Worm (Caenorhabditis elegans) whole organism, young adult: ENCODE data around the gene nsph-4.1.
"Not testable (repeated sequence)": the region's sequence is repeated elsewhere in the genome, so short reads cannot be mapped to it uniquely, and the experiment has no call there.

ENCODE experiments used
- B0035.1 ChIP-seq: sonication (generic microtip); optimal IDR thresholded peaks from 2 replicates; lab custom pipeline; 2016; ENCODE audit warnings: missing genetic modification characterization, mild to moderate bottlenecking, missing compliant biosample characterization, missing genotype, missing genetic modification reagents
- B0336.3 ChIP-seq: fragments of 200-800 bp; sonication (Bioruptor generic); IDR thresholded peaks from 2 replicates; pipeline ENCODE4 v1.3.6; 2022; ENCODE audit warnings: missing genetic modification characterization, missing compliant biosample characterization
- C06A6.2 ChIP-seq: fragments of 200-800 bp; sonication (Bioruptor generic); conservative IDR thresholded peaks from 2 replicates; pipeline ENCODE4 v1.3.6; 2022; ENCODE audit warnings: missing genetic modification characterization, missing compliant biosample characterization
- C17E4.6 ChIP-seq: fragments of 200-800 bp; sonication (Bioruptor generic); IDR thresholded peaks from 2 replicates; pipeline ENCODE4 v1.3.6; 2022; ENCODE audit warnings: missing genetic modification reagents, missing genetic modification characterization, missing compliant biosample characterization
- F33H1.4 ChIP-seq: fragments of 200-800 bp; sonication (Bioruptor generic); IDR thresholded peaks from 2 replicates; pipeline ENCODE4 v1.3.6; 2022; ENCODE audit warnings: missing genetic modification reagents, missing genetic modification characterization, missing compliant biosample characterization
- Y56A3A.18 ChIP-seq: fragments of 200-800 bp; sonication (Bioruptor generic); IDR thresholded peaks from 2 replicates; pipeline ENCODE4 v1.3.6; 2022; ENCODE audit warnings: missing genetic modification reagents, missing genetic modification characterization, missing compliant biosample characterization
- Y67H2A.10 ChIP-seq: fragments of 200-800 bp; sonication (Bioruptor generic); conservative IDR thresholded peaks from 2 replicates; pipeline ENCODE4 v1.3.6; 2022; ENCODE audit warnings: missing genetic modification reagents, missing genetic modification characterization, missing compliant biosample characterization
- Y95B8A.8 ChIP-seq: fragments of 200-800 bp; sonication (Bioruptor generic); IDR thresholded peaks from 2 replicates; pipeline ENCODE4 v1.3.6; 2022; ENCODE audit warnings: missing genetic modification reagents, missing genetic modification characterization, missing compliant biosample characterization
- aptf-2 ChIP-seq: fragments of 200-800 bp; sonication (Bioruptor generic); conservative IDR thresholded peaks from 2 replicates; pipeline ENCODE4 v1.3.6; 2022; ENCODE audit warnings: missing genetic modification reagents, missing genetic modification characterization, missing compliant biosample characterization
- bed-2 ChIP-seq: fragments of 200-800 bp; sonication (Bioruptor generic); IDR thresholded peaks from 2 replicates; pipeline ENCODE4 v1.3.6; 2022; ENCODE audit warnings: missing genetic modification reagents, missing genetic modification characterization, missing compliant biosample characterization
- ceh-58 ChIP-seq: fragments of 200-800 bp; sonication (Bioruptor generic); IDR thresholded peaks from 2 replicates; pipeline ENCODE4 v1.3.6; 2022; ENCODE audit warnings: missing genetic modification characterization, missing compliant biosample characterization
- dox-1 ChIP-seq: fragments of 200-800 bp; sonication (Bioruptor generic); IDR thresholded peaks from 2 replicates; pipeline ENCODE4 v1.3.6; 2022; ENCODE audit warnings: missing genetic modification reagents, missing genetic modification characterization, missing compliant biosample characterization
- dpl-1 ChIP-seq: fragments of 150-350 bp; optimal IDR thresholded peaks from 2 replicates; lab custom pipeline; 2014; ENCODE audit warnings: missing biosample characterization, missing genetic modification reagents, missing genetic modification characterization
- egrh-3 ChIP-seq: fragments of 200-800 bp; sonication (Bioruptor generic); IDR thresholded peaks from 2 replicates; pipeline ENCODE4 v1.3.6; 2022; ENCODE audit warnings: missing genetic modification reagents, missing genetic modification characterization, missing compliant biosample characterization
- him-1 ChIP-seq: sonication (generic microtip); optimal IDR thresholded peaks from 2 replicates; lab custom pipeline; 2016; ENCODE audit warnings: missing genotype, missing genetic modification reagents, missing genetic modification characterization, missing compliant biosample characterization
- hsf-1 ChIP-seq: fragments of 200-800 bp; sonication (Bioruptor generic); IDR thresholded peaks from 2 replicates; pipeline ENCODE4 v1.3.6; 2022; ENCODE audit warnings: missing genetic modification reagents, missing genetic modification characterization, missing compliant biosample characterization
- let-526 ChIP-seq: fragments of 200-800 bp; sonication (Bioruptor generic); IDR thresholded peaks from 2 replicates; pipeline ENCODE4 v1.3.6; 2022; ENCODE audit warnings: missing genetic modification reagents, missing genetic modification characterization, missing compliant biosample characterization
- lin-54 ChIP-seq: fragments of 200-800 bp; sonication (Bioruptor generic); optimal IDR thresholded peaks from 2 replicates; lab custom pipeline; 2018; ENCODE audit warnings: mild to moderate bottlenecking, missing genetic modification characterization, missing compliant biosample characterization
- lir-1 ChIP-seq: fragments of 200-800 bp; sonication (Bioruptor generic); conservative IDR thresholded peaks from 2 replicates; pipeline ENCODE4 v1.3.6; 2022; ENCODE audit warnings: missing genetic modification reagents, missing genetic modification characterization, missing compliant biosample characterization
- lsl-1 ChIP-seq: fragments of 200-800 bp; sonication (Bioruptor generic); optimal IDR thresholded peaks from 2 replicates; lab custom pipeline; 2018; ENCODE audit warnings: mild to moderate bottlenecking, missing genetic modification characterization, moderate library complexity, missing compliant biosample characterization
- madf-10 ChIP-seq: sonication (generic microtip); optimal IDR thresholded peaks from 2 replicates; lab custom pipeline; 2016; ENCODE audit warnings: mild to moderate bottlenecking, missing genetic modification characterization, missing compliant biosample characterization
- madf-8 ChIP-seq: fragments of 200-800 bp; sonication (Bioruptor generic); conservative IDR thresholded peaks from 2 replicates; pipeline ENCODE4 v1.3.6; 2022; ENCODE audit warnings: missing genetic modification reagents, missing genetic modification characterization, missing compliant biosample characterization
- mes-4 ChIP-seq: sonication (generic microtip); optimal IDR thresholded peaks from 2 replicates; lab custom pipeline; 2016; ENCODE audit warnings: missing genotype, missing genetic modification characterization, missing compliant biosample characterization
- mxl-1 ChIP-seq: sonication (generic microtip); optimal IDR thresholded peaks from 2 replicates; lab custom pipeline; 2016; ENCODE audit warnings: missing genetic modification characterization, missing compliant biosample characterization
- nfyb-1 ChIP-seq: fragments of 200-800 bp; sonication (Bioruptor generic); IDR thresholded peaks from 2 replicates; pipeline ENCODE4 v1.3.6; 2022; ENCODE audit warnings: missing genetic modification reagents, missing genetic modification characterization, missing compliant biosample characterization
- nhr-27 ChIP-seq: fragments of 200-800 bp; sonication (Bioruptor generic); optimal IDR thresholded peaks from 2 replicates; lab custom pipeline; 2018; ENCODE audit warnings: mild to moderate bottlenecking, missing genetic modification characterization, moderate library complexity, missing compliant biosample characterization
- nhr-80 ChIP-seq: sonication (generic microtip); optimal IDR thresholded peaks from 2 replicates; lab custom pipeline; 2016; ENCODE audit warnings: missing genetic modification characterization, missing compliant biosample characterization
- nhr-90 ChIP-seq: sonication (generic microtip); optimal IDR thresholded peaks from 2 replicates; lab custom pipeline; 2016; ENCODE audit warnings: missing genotype, mild to moderate bottlenecking, missing genetic modification characterization, missing compliant biosample characterization
- rec-8 ChIP-seq, 2 experiments: sonication (generic microtip); optimal IDR thresholded peaks; 2 replicates each; lab custom pipeline; 2016; ENCODE audit warnings: mild to moderate bottlenecking in 2 of 2, missing genetic modification characterization in 2 of 2, missing genetic modification reagents in 2 of 2, missing genotype in 2 of 2, missing biosample characterization in 1 of 2, missing compliant biosample characterization in 1 of 2, moderate library complexity in 1 of 2
- snpc-4 ChIP-seq, 5 experiments: fragments of 150-350 bp in 1 of 5; sonication (generic microtip) in 4 of 5; optimal IDR thresholded peaks; 2 replicates each; lab custom pipeline; 2014 to 2018; ENCODE audit warnings: missing genetic modification characterization in 5 of 5, missing biosample characterization in 3 of 5, antibody characterized with exemption in 2 of 5, mild to moderate bottlenecking in 2 of 5, missing compliant biosample characterization in 2 of 5, missing genotype in 2 of 5, moderate library complexity in 2 of 5, missing genetic modification reagents in 1 of 5
- somi-1 ChIP-seq: fragments of 200-800 bp; sonication (Bioruptor generic); optimal IDR thresholded peaks from 2 replicates; lab custom pipeline; 2018; ENCODE audit warnings: mild to moderate bottlenecking, missing genetic modification characterization, missing compliant biosample characterization
- sptf-2 ChIP-seq: fragments of 200-800 bp; sonication (Bioruptor generic); optimal IDR thresholded peaks from 2 replicates; lab custom pipeline; 2018; ENCODE audit warnings: mild to moderate bottlenecking, missing genetic modification characterization, missing compliant biosample characterization
- tbp1 ChIP-seq: fragments of 200-800 bp; sonication (Bioruptor generic); optimal IDR thresholded peaks from 2 replicates; lab custom pipeline; 2018; ENCODE audit warnings: mild to moderate bottlenecking, missing genetic modification characterization, missing compliant biosample characterization
- unc-62 ChIP-seq: fragments of 150-350 bp; optimal IDR thresholded peaks from 2 replicates; lab custom pipeline; 2014; ENCODE audit warnings: missing biosample characterization, missing genetic modification reagents, missing genetic modification characterization
- xnd-1 ChIP-seq: sonication (generic microtip); optimal IDR thresholded peaks from 2 replicates; lab custom pipeline; 2016; ENCODE audit warnings: missing genotype, missing genetic modification reagents, missing genetic modification characterization, missing compliant biosample characterization
- zfh-2 ChIP-seq: fragments of 200-800 bp; sonication (Bioruptor generic); conservative IDR thresholded peaks from 2 replicates; pipeline ENCODE4 v1.3.6; 2022; ENCODE audit warnings: missing genetic modification reagents, missing genetic modification characterization, missing compliant biosample characterization
- ztf-3 ChIP-seq: fragments of 200-800 bp; sonication (Bioruptor generic); optimal IDR thresholded peaks from 2 replicates; lab custom pipeline; 2018; ENCODE audit warnings: mild to moderate bottlenecking, missing genetic modification characterization, missing compliant biosample characterization

nsph-4.1 gene

DNA sequence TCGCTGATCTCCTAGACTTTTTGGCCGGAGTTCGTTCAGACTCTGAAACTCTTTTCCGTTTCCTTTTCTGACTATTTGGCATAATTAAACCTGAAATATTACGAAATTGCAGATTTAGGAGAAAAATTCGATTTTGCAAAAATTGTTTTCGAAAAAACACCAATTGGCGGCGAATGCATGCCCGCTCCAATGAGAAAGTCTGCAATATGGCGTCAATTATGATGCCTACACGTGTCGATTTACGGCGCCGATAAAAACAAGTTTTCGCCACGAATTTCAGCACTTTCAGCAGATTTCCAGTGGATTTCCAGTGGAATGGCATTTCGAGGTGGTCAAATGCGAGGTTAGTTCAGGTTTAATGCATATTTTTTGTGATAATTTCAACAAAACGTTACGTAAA is 17.3 kb upstream of the nsph-4.1 start, which contains the start of the genes Y59E9AL.36 and nbet-1 (continued):
- TF ChIP-seq him-1 (tag; lab: Kevin White, UChicago) (no peak), Y95B8A.8 (GFP tag; lab: Robert Waterston, UW) (no peak), nhr-27 (no peak)

DNA sequence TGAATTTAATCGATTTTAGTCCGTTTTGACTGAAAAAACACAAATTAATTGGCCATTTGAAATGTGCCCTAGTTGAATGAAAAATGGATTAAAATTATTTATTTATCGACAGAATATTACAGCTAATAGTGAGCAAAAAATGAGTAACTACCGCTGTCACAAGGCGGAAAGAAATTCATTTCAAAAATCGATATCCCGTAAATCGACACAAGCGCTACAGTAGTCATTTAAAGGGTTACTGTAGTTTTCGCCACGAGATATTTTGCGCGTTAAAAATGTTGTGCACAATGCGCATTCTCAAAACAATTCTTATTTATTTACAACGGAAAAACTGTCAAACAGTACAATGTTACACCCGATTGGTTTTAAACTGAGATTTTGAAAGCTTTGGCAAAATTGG is 16.0 kb upstream of the nsph-4.1 start:
- no peak for TF ChIP-seq B0035.1 (tag; lab: Kevin White, UChicago)
- no peak for TF ChIP-seq nhr-80
- TF ChIP-seq mxl-1 (tag; lab: Kevin White, UChicago) = no peak
- TF ChIP-seq snpc-4 (GFP tag; optimal IDR thresholded peaks at IDR 0.05; lab: Kevin White, UChicago) = no peak
- peak in 1 of 4 experiments; percentile 83 for TF ChIP-seq snpc-4 (tag; optimal IDR thresholded peaks at IDR 0.05; lab: Kevin White, UChicago)
- TF ChIP-seq ceh-58 (GFP tag; lab: Robert Waterston, UW) = no peak
- no peak for TF ChIP-seq lir-1
- no peak for TF ChIP-seq hsf-1 (GFP tag; lab: Robert Waterston, UW)
- TF ChIP-seq F33H1.4 (GFP tag; lab: Robert Waterston, UW) = peak; percentile 46; the same call in 1 of the 2 replicates
- no peak for TF ChIP-seq C06A6.2 (GFP tag; lab: Robert Waterston, UW)
- peak; percentile 75 for TF ChIP-seq lsl-1 (GFP tag; lab: Kevin White, UChicago)
- TF ChIP-seq tbp1 (GFP tag; lab: Kevin White, UChicago) = peak; percentile 7

DNA sequence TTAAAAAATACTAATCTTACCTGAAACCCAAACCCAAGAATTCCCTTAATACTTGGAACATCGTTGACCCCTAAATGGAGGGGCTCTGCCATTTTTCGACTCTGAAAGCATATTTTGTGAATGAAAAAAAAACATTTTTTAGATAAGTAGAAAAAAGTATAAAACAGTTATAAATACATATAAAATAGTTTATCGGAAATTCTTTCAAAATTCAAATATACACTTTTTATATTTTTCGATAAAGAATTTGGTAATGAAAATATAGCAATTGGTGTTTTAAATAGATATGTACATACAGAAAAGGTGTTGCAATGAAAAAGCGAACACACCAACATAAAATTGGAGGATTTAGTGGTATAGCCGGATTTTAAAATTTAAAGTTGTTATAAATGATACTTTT is 11.6 kb upstream of the nsph-4.1 start, which contains the start of gene Y59E9AL.4:
Gene Y59E9AL.4, minus strand, starts transcription at position 101 of the 400 bp plus-strand sequence.
- TF ChIP-seq madf-10 (tag; lab: Kevin White, UChicago) (no peak), dox-1 (GFP tag; lab: Robert Waterston, UW) (no peak), Y67H2A.10 (GFP tag; lab: Robert Waterston, UW) (no peak)
- TF ChIP-seq, all 124 proteins: peak for 0

DNA sequence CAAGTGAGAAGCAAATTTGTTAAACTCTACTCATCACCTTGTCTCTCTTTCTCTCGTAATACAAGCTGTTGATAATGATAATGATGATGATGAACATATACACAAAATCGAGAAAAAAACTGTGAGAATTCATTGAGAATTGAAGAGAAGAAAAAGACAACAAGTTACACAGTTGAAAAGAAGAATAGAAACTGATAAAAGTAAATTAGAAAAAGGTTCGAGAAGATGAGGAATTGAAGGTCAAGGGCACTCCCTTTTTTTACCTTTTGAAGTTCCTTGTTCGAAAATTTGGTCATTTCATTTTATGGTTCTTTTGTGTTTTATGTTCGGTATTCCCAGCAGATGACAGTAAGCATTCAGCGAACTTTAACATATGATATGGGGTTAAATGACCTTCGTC is 10.3 kb upstream of the nsph-4.1 start:
- TF ChIP-seq unc-62 (GFP tag; lab: Kevin White, UChicago) (no peak), somi-1 (GFP tag; lab: Kevin White, UChicago) (peak; percentile 46)

DNA sequence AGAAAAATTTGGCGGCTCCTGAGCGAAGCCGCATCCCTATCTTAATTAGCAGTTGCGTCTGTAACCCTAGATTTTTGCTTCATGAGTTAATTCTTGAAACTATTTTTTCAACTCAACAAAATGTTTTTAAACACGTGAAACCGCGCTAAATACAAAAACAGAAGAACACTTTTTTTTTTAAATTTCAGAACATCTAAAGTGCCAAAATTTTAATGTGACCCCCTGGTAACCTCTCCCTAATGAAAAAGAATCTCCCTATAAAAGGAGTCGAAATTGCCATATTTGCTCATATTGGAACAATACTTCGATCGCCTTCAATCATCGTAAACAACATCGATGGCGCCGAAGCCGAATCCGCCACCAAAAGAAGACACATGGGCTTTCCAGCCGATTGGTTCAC is 8.2 kb upstream of the nsph-4.1 start, which contains the start of gene nsph-4.2:
Gene nsph-4.2, plus strand, starts transcription at position 301 of the 400 bp plus-strand sequence.
- TF ChIP-seq bed-2; B0336.3 (GFP tag; lab: Robert Waterston, UW); lsl-1 (GFP tag; lab: Kevin White, UChicago): not testable (repeated sequence)

DNA sequence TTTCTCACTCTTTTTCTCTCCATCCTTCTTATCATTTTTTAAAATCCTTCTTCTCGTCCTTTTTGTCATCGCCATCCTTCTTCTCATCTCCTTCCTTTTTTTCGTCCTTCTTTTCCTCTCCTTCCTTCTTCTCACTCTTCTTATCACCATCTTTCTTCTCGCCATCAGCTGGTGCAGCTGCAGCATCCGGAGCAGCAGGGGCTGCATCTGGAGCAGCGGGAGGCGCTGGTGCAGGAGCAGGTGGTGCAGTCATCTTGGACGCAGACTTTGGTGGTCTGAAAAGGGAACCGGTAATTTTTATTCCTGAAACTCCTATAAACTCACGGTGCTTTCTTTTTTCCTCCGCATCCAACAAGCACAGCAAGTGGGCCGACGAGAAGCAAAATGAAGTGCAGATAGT is 4.9 kb upstream of the nsph-4.1 start:
- no peak for TF ChIP-seq aptf-2 (GFP tag; lab: Robert Waterston, UW)
- TF ChIP-seq unc-62 (GFP tag; lab: Kevin White, UChicago) = no peak
- TF ChIP-seq egrh-3 (GFP tag; lab: Robert Waterston, UW) = peak; percentile 84; the same call in 1 of the 2 replicates
- no peak for TF ChIP-seq zfh-2 (GFP tag; lab: Robert Waterston, UW)
- no peak for TF ChIP-seq madf-8 (GFP tag; lab: Robert Waterston, UW)
- no peak for TF ChIP-seq sptf-2 (GFP tag; lab: Kevin White, UChicago)
- no peak for TF ChIP-seq Y56A3A.18 (GFP tag; lab: Robert Waterston, UW)

DNA sequence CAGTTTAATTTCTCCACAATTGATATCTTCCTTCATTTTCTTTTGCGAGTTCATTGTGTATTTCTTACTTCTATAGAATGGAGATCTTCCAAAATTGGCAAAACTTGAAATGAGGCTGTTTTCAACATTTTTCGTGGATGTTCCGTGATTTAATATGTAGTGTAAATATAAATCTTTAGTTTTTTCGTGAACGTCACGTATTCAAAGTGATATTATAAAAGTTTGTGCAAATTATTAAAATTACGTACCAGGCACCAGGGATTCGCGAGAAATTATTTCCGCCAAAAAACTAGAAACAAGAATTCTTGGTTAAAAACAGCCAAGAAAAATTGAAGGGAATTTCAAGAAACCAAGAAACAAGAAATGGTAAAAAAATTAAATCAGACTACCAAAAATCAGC is 2.4 kb upstream of the nsph-4.1 start, which contains the start of gene Y59E9AL.8:
Gene Y59E9AL.8, minus strand, starts transcription at position 101 of the 400 bp plus-strand sequence.
- TF ChIP-seq xnd-1 (tag; lab: Kevin White, UChicago) (no peak), let-526 (GFP tag; lab: Robert Waterston, UW) (no peak), mes-4 (tag; lab: Kevin White, UChicago) (no peak), nfyb-1 (GFP tag; lab: Robert Waterston, UW) (no peak), rec-8 (tag; optimal IDR thresholded peaks at IDR 0.05; lab: Kevin White, UChicago) (no peak), ztf-3 (GFP tag; lab: Kevin White, UChicago) (no peak), lin-54 (no peak), C17E4.6 (GFP tag; lab: Robert Waterston, UW) (no peak), dpl-1 (GFP tag; lab: Kevin White, UChicago) (no peak), nhr-90 (tag; lab: Kevin White, UChicago) (no peak)
